Worm (Caenorhabditis elegans) whole organism, L1 larva: ENCODE measurements around the gene Y43F8C.17.
A peak's percentile ranks its signal among the peaks of the same experiment; 100 is the strongest.

Source experiments
- C04F5.9 ChIP-seq: sonication (generic microtip); optimal IDR thresholded peaks from 2 replicates; lab custom pipeline; 2016; ENCODE audit warnings: missing genetic modification characterization, missing compliant biosample characterization
- C16A3.4 ChIP-seq: fragments of 150-350 bp; optimal IDR thresholded peaks from 2 replicates; lab custom pipeline; 2014; ENCODE audit warnings: missing biosample characterization, missing genetic modification characterization
- F16B12.6 ChIP-seq: fragments of 150-350 bp; optimal IDR thresholded peaks from 2 replicates; lab custom pipeline; 2014; ENCODE audit warnings: missing biosample characterization, missing genetic modification characterization
- alr-1 ChIP-seq: fragments of 200-800 bp; sonication (Bioruptor generic); optimal IDR thresholded peaks from 2 replicates; lab custom pipeline; 2018; ENCODE audit warnings: borderline replicate concordance, mild to moderate bottlenecking, missing genetic modification characterization, missing compliant biosample characterization
- ama-1 ChIP-seq: fragments of 150-350 bp; optimal IDR thresholded peaks from 2 replicates; lab custom pipeline; 2014
- blmp-1 ChIP-seq: fragments of 150-350 bp; optimal IDR thresholded peaks from 2 replicates; lab custom pipeline; 2014; ENCODE audit warnings: missing biosample characterization, missing genetic modification characterization
- ceh-82 ChIP-seq, 3 experiments: fragments of 150-350 bp in 1 of 3; sonication (generic microtip) in 2 of 3; optimal IDR thresholded peaks; 2 replicates each; lab custom pipeline; 2014 to 2017; ENCODE audit warnings: missing biosample characterization in 3 of 3, missing genetic modification characterization in 3 of 3
- dpl-1 ChIP-seq, 3 experiments: fragments of 150-350 bp in 2 of 3; sonication (generic microtip) in 1 of 3; optimal IDR thresholded peaks; 2 replicates each; lab custom pipeline; 2014 to 2017; ENCODE audit warnings: missing biosample characterization in 3 of 3, missing genetic modification characterization in 3 of 3, missing genetic modification reagents in 3 of 3
- dsc-1 ChIP-seq: sonication (generic microtip); optimal IDR thresholded peaks from 2 replicates; lab custom pipeline; 2016; ENCODE audit warnings: mild to moderate bottlenecking, missing genetic modification characterization, missing compliant biosample characterization
- efl-1 ChIP-seq, 4 experiments: fragments of 150-350 bp; optimal IDR thresholded peaks in 3 of 4; peaks in 1 of 4; 1 replicate in 1 of 4; 2 replicates in 3 of 4; lab custom pipeline; 2014; ENCODE audit warnings: missing biosample characterization in 2 of 4, missing genetic modification characterization in 2 of 4, missing genetic modification reagents in 2 of 4
- elt-2 ChIP-seq: sonication (generic microtip); optimal IDR thresholded peaks from 2 replicates; lab custom pipeline; 2016; ENCODE audit warnings: missing genetic modification characterization, mild to moderate bottlenecking, inconsistent platforms, missing compliant biosample characterization, missing genetic modification reagents
- elt-3 ChIP-seq, 6 experiments: fragments of 150-350 bp in 1 of 6; sonication (generic microtip); optimal IDR thresholded peaks; 2 replicates each; lab custom pipeline; 2017 to 2018; ENCODE audit warnings: missing biosample characterization in 6 of 6, missing genetic modification characterization in 6 of 6, inconsistent platforms in 1 of 6
- fkh-10 ChIP-seq: sonication (generic microtip); optimal IDR thresholded peaks from 2 replicates; lab custom pipeline; 2017; ENCODE audit warnings: missing biosample characterization, missing genetic modification reagents, missing genetic modification characterization
- fkh-4 ChIP-seq: sonication (generic microtip); optimal IDR thresholded peaks from 2 replicates; lab custom pipeline; 2016; ENCODE audit warnings: missing compliant biosample characterization, missing genetic modification characterization, borderline replicate concordance
- fos-1 ChIP-seq: fragments of 150-350 bp; optimal IDR thresholded peaks from 2 replicates; lab custom pipeline; 2014; ENCODE audit warnings: missing biosample characterization, missing genetic modification characterization
- grh-1 ChIP-seq: fragments of 200-800 bp; sonication (Bioruptor generic); IDR thresholded peaks from 2 replicates; pipeline ENCODE4 v1.3.6; 2022; ENCODE audit warnings: missing genetic modification reagents, missing genetic modification characterization, missing compliant biosample characterization
- hlh-4 ChIP-seq: sonication (generic microtip); optimal IDR thresholded peaks from 2 replicates; lab custom pipeline; 2016; ENCODE audit warnings: mild to moderate bottlenecking, missing genetic modification characterization, missing compliant biosample characterization
- jun-1 ChIP-seq: fragments of 150-350 bp; optimal IDR thresholded peaks from 2 replicates; lab custom pipeline; 2014; ENCODE audit warnings: missing biosample characterization, missing genetic modification reagents, missing genetic modification characterization
- lin-35 ChIP-seq, 2 experiments: fragments of 150-350 bp; optimal IDR thresholded peaks; 2 replicates each; lab custom pipeline; 2014; ENCODE audit warnings: missing biosample characterization in 2 of 2, missing genetic modification characterization in 2 of 2, missing genetic modification reagents in 2 of 2
- lir-3 ChIP-seq: sonication (generic microtip); optimal IDR thresholded peaks from 2 replicates; lab custom pipeline; 2016; ENCODE audit warnings: mild to moderate bottlenecking, missing genetic modification characterization, moderate library complexity, missing compliant biosample characterization; ENCODE audit not compliant: poor library complexity
- mdl-1 ChIP-seq, 2 experiments: fragments of 150-350 bp; optimal IDR thresholded peaks; 2 replicates each; lab custom pipeline; 2014 to 2017; ENCODE audit warnings: missing biosample characterization in 2 of 2, missing genetic modification characterization in 2 of 2, inconsistent platforms in 1 of 2
- mef-2 ChIP-seq: fragments of 150-350 bp; optimal IDR thresholded peaks from 2 replicates; lab custom pipeline; 2014; ENCODE audit warnings: missing biosample characterization, missing genetic modification characterization
- nhr-47 ChIP-seq: sonication (generic microtip); optimal IDR thresholded peaks from 2 replicates; lab custom pipeline; 2016; ENCODE audit warnings: mild to moderate bottlenecking, missing genetic modification characterization, moderate library complexity, missing compliant biosample characterization
- nhr-71 ChIP-seq: sonication (generic microtip); optimal IDR thresholded peaks from 2 replicates; lab custom pipeline; 2016; ENCODE audit warnings: mild to moderate bottlenecking, missing genetic modification characterization, moderate library complexity, missing compliant biosample characterization
- nhr-76 ChIP-seq: sonication (generic microtip); optimal IDR thresholded peaks from 2 replicates; lab custom pipeline; 2017; ENCODE audit warnings: missing biosample characterization, missing genetic modification characterization
- nhr-77 ChIP-seq: fragments of 150-350 bp; optimal IDR thresholded peaks from 2 replicates; lab custom pipeline; 2014; ENCODE audit warnings: missing biosample characterization, missing genetic modification characterization
- nhr-85 ChIP-seq: sonication (generic microtip); peaks from one replicate; lab custom pipeline; 2016; ENCODE audit warnings: missing genetic modification characterization, inconsistent platforms, missing compliant biosample characterization
- skn-1 ChIP-seq: fragments of 150-350 bp; optimal IDR thresholded peaks from 2 replicates; lab custom pipeline; 2014; ENCODE audit warnings: missing biosample characterization, missing genetic modification characterization
- snpc-4 ChIP-seq: fragments of 150-350 bp; optimal IDR thresholded peaks from 2 replicates; lab custom pipeline; 2014; ENCODE audit warnings: missing biosample characterization, missing genetic modification characterization
- snu-23 ChIP-seq: sonication (generic microtip); optimal IDR thresholded peaks from 2 replicates; lab custom pipeline; 2016; ENCODE audit warnings: missing genetic modification characterization, missing compliant biosample characterization
- unc-130 ChIP-seq: fragments of 150-350 bp; optimal IDR thresholded peaks from 2 replicates; lab custom pipeline; 2017; ENCODE audit warnings: missing biosample characterization, missing genetic modification characterization, inconsistent platforms
- unc-86 ChIP-seq: sonication (generic microtip); optimal IDR thresholded peaks from 2 replicates; lab custom pipeline; 2016; ENCODE audit warnings: missing genetic modification characterization, missing compliant biosample characterization
- vab-15 ChIP-seq: sonication (generic microtip); optimal IDR thresholded peaks from 2 replicates; lab custom pipeline; 2017; ENCODE audit warnings: missing genotype, mild to moderate bottlenecking, missing genetic modification characterization, missing compliant biosample characterization

The Y43F8C.17 gene

ce11 chrV:19671816-19672215 lies 44.1 kb upstream of the Y43F8C.17 start:
- no peak for TF ChIP-seq blmp-1 (tag; lab: Kevin White, UChicago)
- no peak for TF ChIP-seq vab-15 (tag; lab: Kevin White, UChicago)
- no peak for TF ChIP-seq nhr-76 (tag; lab: Kevin White, UChicago)
- TF ChIP-seq ama-1 (lab: Kevin White, UChicago), result no peak
- no peak for TF ChIP-seq nhr-85 (tag; lab: Kevin White, UChicago)
- no peak for TF ChIP-seq fkh-4 (tag; lab: Kevin White, UChicago)

- TF ChIP-seq elt-2 (tag; lab: Kevin White, UChicago) (peak; percentile 65), fkh-10 (GFP tag; lab: Kevin White, UChicago) (no peak), dsc-1 (tag; lab: Kevin White, UChicago) (no peak), efl-1 (optimal IDR thresholded peaks at IDR 0.05; lab: Kevin White, UChicago) (no peak), efl-1 (GFP tag; optimal IDR thresholded peaks at IDR 0.05 in 1 of 2; lab: Kevin White, UChicago) (peak in 1 of 2 experiments; percentile 31), nhr-71 (tag; lab: Kevin White, UChicago) (no peak), elt-3 (tag; optimal IDR thresholded peaks at IDR 0.05; lab: Kevin White, UChicago) (no peak), lin-35 (GFP tag; optimal IDR thresholded peaks at IDR 0.05; lab: Kevin White, UChicago) (peak in 1 of 2 experiments; percentile 9), skn-1 (tag; lab: Kevin White, UChicago) (peak; percentile 72)
- TF ChIP-seq, all 84 proteins: peak for 4
Observed at ce11 chrV:19672357-19672756, 43.6 kb upstream of the Y43F8C.17 start.

ce11 chrV:19673298-19673903 lies 42.5 kb upstream of the Y43F8C.17 start:
- peak; percentile 12 for TF ChIP-seq elt-2 (tag; lab: Kevin White, UChicago)
- TF ChIP-seq lin-35 (GFP tag; optimal IDR thresholded peaks at IDR 0.05; lab: Kevin White, UChicago), result peak in 1 of 2 experiments; percentile 25
- TF ChIP-seq dpl-1 (GFP tag; optimal IDR thresholded peaks at IDR 0.05; lab: Kevin White, UChicago), result peak; percentile 29 to 60 (median 33)
- TF ChIP-seq jun-1 (tag; lab: Kevin White, UChicago), result no peak
- no peak for TF ChIP-seq lir-3 (tag; lab: Kevin White, UChicago)
- peak; percentile 64 for TF ChIP-seq F16B12.6 (tag; lab: Kevin White, UChicago)
- peak; percentile 70 to 81 for TF ChIP-seq efl-1 (optimal IDR thresholded peaks at IDR 0.05; lab: Kevin White, UChicago)
- TF ChIP-seq efl-1 (GFP tag; optimal IDR thresholded peaks at IDR 0.05 in 1 of 2; lab: Kevin White, UChicago), result peak; percentile 73 to 95
- TF ChIP-seq, all 84 proteins: peak for 5

- TF ChIP-seq alr-1 (tag; lab: Kevin White, UChicago), result no peak
- TF ChIP-seq C04F5.9 (tag; lab: Kevin White, UChicago), result no peak
Observed at ce11 chrV:19674543-19674942, 41.4 kb upstream of the Y43F8C.17 start, which contains the start of gene mrp-7. Gene mrp-7 (plus strand): TSS chrV:19674843.

- TF ChIP-seq nhr-47 (tag; lab: Kevin White, UChicago) (no peak), hlh-4 (tag; lab: Kevin White, UChicago) (no peak), fos-1 (tag; lab: Kevin White, UChicago) (no peak), mdl-1 (tag; optimal IDR thresholded peaks at IDR 0.05; lab: Kevin White, UChicago) (no peak), snpc-4 (no peak), mef-2 (no peak), unc-130 (tag; lab: Kevin White, UChicago) (no peak), nhr-85 (tag; lab: Kevin White, UChicago) (no peak), fkh-10 (GFP tag; lab: Kevin White, UChicago) (no peak), C16A3.4 (tag; lab: Kevin White, UChicago) (no peak), unc-86 (tag; lab: Kevin White, UChicago) (no peak), nhr-77 (tag; lab: Kevin White, UChicago) (no peak), ceh-82 (tag; optimal IDR thresholded peaks at IDR 0.05; lab: Kevin White, UChicago) (no peak), grh-1 (GFP tag; lab: Robert Waterston, UW) (no peak), snu-23 (GFP tag; lab: Kevin White, UChicago) (no peak), F16B12.6 (tag; lab: Kevin White, UChicago) (no peak)
Observed at ce11 chrV:19691271-19691886, 24.6 kb upstream of the Y43F8C.17 start.
